Fruit fly (Drosophila melanogaster) whole organism, embryonic: ENCODE data around the gene CG42671.

ENCODE experiments used
- Atf6 ChIP-seq: fragments of 200-800 bp; sonication (Bioruptor generic); IDR thresholded peaks from 2 replicates; pipeline ENCODE4 v1.3.6; 2022; ENCODE audit warnings: missing biosample characterization, missing genetic modification characterization
- CG11560 ChIP-seq: fragments of 200-800 bp; sonication (Bioruptor generic); IDR thresholded peaks from 3 replicates; pipeline ENCODE4 v1.3.6; 2022; ENCODE audit warnings: missing biosample characterization, missing genetic modification characterization
- CG12236 ChIP-seq: fragments of 200-800 bp; sonication (Bioruptor generic); optimal IDR thresholded peaks from 2 replicates; lab custom pipeline; 2016; ENCODE audit warnings: missing biosample characterization, missing genetic modification characterization
- CG14050 ChIP-seq: fragments of 200-800 bp; sonication (Bioruptor generic); IDR thresholded peaks from 3 replicates; pipeline ENCODE4 v1.3.6; 2022; ENCODE audit warnings: missing biosample characterization, missing genetic modification characterization
- CG1603 ChIP-seq: fragments of 200-800 bp; sonication (Bioruptor generic); optimal IDR thresholded peaks from 2 replicates; lab custom pipeline; 2019; ENCODE audit warnings: missing biosample characterization, mild to moderate bottlenecking, missing genetic modification characterization, moderate library complexity
- CG18599 ChIP-seq: fragments of 200-800 bp; sonication (Bioruptor generic); optimal IDR thresholded peaks from 3 replicates; lab custom pipeline; 2017; ENCODE audit warnings: missing biosample characterization, missing genetic modification characterization, mild to moderate bottlenecking, moderate library complexity, missing genetic modification reagents
- CG2199 ChIP-seq: fragments of 200-800 bp; sonication (Bioruptor generic); IDR thresholded peaks from 3 replicates; pipeline ENCODE4 v1.3.6; 2022; ENCODE audit warnings: missing biosample characterization, missing genetic modification characterization
- CG2889 ChIP-seq: fragments of 200-800 bp; sonication (Bioruptor generic); IDR thresholded peaks from 3 replicates; pipeline ENCODE4 v1.3.6; 2022; ENCODE audit warnings: missing biosample characterization, missing genetic modification characterization
- CG31388 ChIP-seq: fragments of 200-800 bp; sonication (Bioruptor generic); optimal IDR thresholded peaks from 2 replicates; lab custom pipeline; 2016; ENCODE audit warnings: missing biosample characterization, missing genetic modification characterization
- CG34376 ChIP-seq: fragments of 200-800 bp; sonication (Bioruptor generic); optimal IDR thresholded peaks from 2 replicates; lab custom pipeline; 2018; ENCODE audit warnings: missing biosample characterization, mild to moderate bottlenecking, missing genetic modification characterization
- CG3847 ChIP-seq: fragments of 200-800 bp; sonication (Bioruptor generic); IDR thresholded peaks from 2 replicates; pipeline ENCODE4 v1.3.6; 2022; ENCODE audit warnings: missing biosample characterization, missing genetic modification characterization
- CG4707 ChIP-seq: fragments of 200-800 bp; sonication (Bioruptor generic); optimal IDR thresholded peaks from 2 replicates; lab custom pipeline; 2018; ENCODE audit warnings: missing biosample characterization, mild to moderate bottlenecking, missing genetic modification characterization, moderate library complexity
- CG6791 ChIP-seq: fragments of 200-800 bp; sonication (Bioruptor generic); IDR thresholded peaks from 3 replicates; pipeline ENCODE4 v1.3.6; 2022; ENCODE audit warnings: missing biosample characterization, missing genetic modification characterization; ENCODE audit not compliant: partially characterized antibody
- CG8765 ChIP-seq: fragments of 200-800 bp; sonication (Bioruptor generic); IDR thresholded peaks from 2 replicates; pipeline ENCODE4 v1.3.6; 2022; ENCODE audit warnings: missing biosample characterization, missing genetic modification characterization
- CG8924 ChIP-seq: fragments of 200-800 bp; optimal IDR thresholded peaks from 3 replicates; lab custom pipeline; 2019; ENCODE audit warnings: missing biosample characterization, mild to moderate bottlenecking, missing genetic modification characterization, moderate library complexity
- CG9437 ChIP-seq: fragments of 200-800 bp; sonication (Bioruptor generic); optimal IDR thresholded peaks from 2 replicates; lab custom pipeline; 2018; ENCODE audit warnings: missing biosample characterization, mild to moderate bottlenecking, missing genetic modification characterization
- CG9727 ChIP-seq: fragments of 200-800 bp; sonication (Bioruptor generic); optimal IDR thresholded peaks from 3 replicates; lab custom pipeline; 2017; ENCODE audit warnings: missing biosample characterization, mild to moderate bottlenecking, missing genetic modification characterization
- Dbx ChIP-seq: fragments of 200-800 bp; sonication (Bioruptor generic); IDR thresholded peaks from 3 replicates; pipeline ENCODE4 v1.3.6; 2022; ENCODE audit warnings: missing biosample characterization, missing genetic modification characterization
- Deaf1 ChIP-seq: fragments of 200-800 bp; optimal IDR thresholded peaks from 3 replicates; lab custom pipeline; 2019; ENCODE audit warnings: missing biosample characterization, mild to moderate bottlenecking, missing genetic modification characterization, moderate library complexity
- GATAe ChIP-seq: fragments of 200-800 bp; sonication (Bioruptor generic); conservative IDR thresholded peaks from 2 replicates; pipeline ENCODE4 v1.3.6; 2022; ENCODE audit warnings: missing biosample characterization, missing genetic modification characterization
- HLH54F ChIP-seq: fragments of 200-800 bp; sonication (Bioruptor generic); optimal IDR thresholded peaks from 3 replicates; lab custom pipeline; 2016; ENCODE audit warnings: missing biosample characterization, missing genetic modification characterization
- HmgZ ChIP-seq: fragments of 200-800 bp; sonication (Bioruptor generic); optimal IDR thresholded peaks from 2 replicates; lab custom pipeline; 2018; ENCODE audit warnings: missing biosample characterization, mild to moderate bottlenecking, missing genetic modification characterization
- Lim3 ChIP-seq: fragments of 200-800 bp; sonication (Bioruptor generic); IDR thresholded peaks from 2 replicates; pipeline ENCODE4 v1.3.6; 2022; ENCODE audit warnings: missing biosample characterization, missing genetic modification characterization
- NFAT ChIP-seq: fragments of 200-800 bp; sonication (Bioruptor generic); IDR thresholded peaks from 2 replicates; pipeline ENCODE4 v1.3.6; 2022; ENCODE audit warnings: missing biosample characterization, missing genetic modification characterization
- Nf-YC ChIP-seq: fragments of 200-800 bp; optimal IDR thresholded peaks from 3 replicates; lab custom pipeline; 2019; ENCODE audit warnings: missing biosample characterization, mild to moderate bottlenecking, missing genetic modification characterization, moderate library complexity
- Ssrp ChIP-seq: fragments of 200-800 bp; sonication (Bioruptor generic); optimal IDR thresholded peaks from 2 replicates; lab custom pipeline; 2018; ENCODE audit warnings: missing biosample characterization, mild to moderate bottlenecking, missing genetic modification characterization, moderate library complexity
- YL-1 ChIP-seq: fragments of 200-800 bp; sonication (Bioruptor generic); optimal IDR thresholded peaks from 3 replicates; lab custom pipeline; 2017; ENCODE audit warnings: missing biosample characterization, mild to moderate bottlenecking, missing genetic modification characterization
- abd-A ChIP-seq: fragments of 200-800 bp; sonication (Bioruptor generic); optimal IDR thresholded peaks from 3 replicates; lab custom pipeline; 2019; ENCODE audit warnings: missing biosample characterization, mild to moderate bottlenecking, missing genetic modification characterization, moderate library complexity
- ato ChIP-seq: fragments of 200-800 bp; sonication (Bioruptor generic); IDR thresholded peaks from 2 replicates; pipeline ENCODE4 v1.3.6; 2022; ENCODE audit warnings: missing biosample characterization, missing genetic modification characterization; ENCODE audit not compliant: partially characterized antibody
- cg ChIP-seq: fragments of 200-800 bp; sonication (Bioruptor generic); optimal IDR thresholded peaks from 3 replicates; lab custom pipeline; 2019; ENCODE audit warnings: missing biosample characterization, mild to moderate bottlenecking, missing genetic modification characterization, moderate library complexity
- croc ChIP-seq: fragments of 200-800 bp; sonication (Bioruptor generic); conservative IDR thresholded peaks from 3 replicates; pipeline ENCODE4 v1.3.6; 2022; ENCODE audit warnings: missing biosample characterization, missing genetic modification characterization
- dan ChIP-seq: fragments of 200-800 bp; sonication (Bioruptor generic); IDR thresholded peaks from 2 replicates; pipeline ENCODE4 v1.3.6; 2022; ENCODE audit warnings: missing biosample characterization, missing genetic modification characterization
- ems ChIP-seq: fragments of 200-800 bp; sonication (Bioruptor generic); optimal IDR thresholded peaks from 3 replicates; lab custom pipeline; 2016; ENCODE audit warnings: missing biosample characterization, missing genetic modification characterization
- fd96Cb ChIP-seq: fragments of 200-800 bp; sonication (Bioruptor generic); optimal IDR thresholded peaks from 2 replicates; lab custom pipeline; 2018; ENCODE audit warnings: missing biosample characterization, mild to moderate bottlenecking, missing genetic modification characterization, moderate library complexity
- fu2 ChIP-seq: fragments of 200-800 bp; sonication (Bioruptor generic); optimal IDR thresholded peaks from 2 replicates; lab custom pipeline; 2016; ENCODE audit warnings: missing biosample characterization, missing genetic modification characterization
- grn ChIP-seq: fragments of 200-800 bp; sonication (Bioruptor generic); optimal IDR thresholded peaks from 3 replicates; lab custom pipeline; 2017; ENCODE audit warnings: missing biosample characterization, missing genetic modification characterization
- gt ChIP-seq: fragments of 200-800 bp; sonication (Bioruptor generic); IDR thresholded peaks from 2 replicates; pipeline ENCODE4 v1.3.6; 2022; ENCODE audit warnings: missing biosample characterization, missing genetic modification characterization
- hb ChIP-seq: fragments of 200-800 bp; sonication (Bioruptor generic); IDR thresholded peaks from 3 replicates; pipeline ENCODE4 v1.3.6; 2022; ENCODE audit warnings: missing biosample characterization, missing genetic modification characterization; ENCODE audit not compliant: partially characterized antibody
- kay ChIP-seq: fragments of 200-800 bp; sonication (Bioruptor generic); optimal IDR thresholded peaks from 2 replicates; lab custom pipeline; 2016; ENCODE audit warnings: missing biosample characterization, missing genetic modification characterization
- mirr ChIP-seq: fragments of 200-800 bp; sonication (Bioruptor generic); optimal IDR thresholded peaks from 3 replicates; lab custom pipeline; 2018; ENCODE audit warnings: missing biosample characterization, mild to moderate bottlenecking, missing genetic modification characterization
- odd ChIP-seq: fragments of 200-800 bp; sonication (Bioruptor generic); optimal IDR thresholded peaks from 2 replicates; lab custom pipeline; 2017; ENCODE audit warnings: missing biosample characterization, mild to moderate bottlenecking, missing genetic modification characterization
- prd ChIP-seq, 3 experiments: fragments of >200 bp in 2 of 3; fragments of 200-800 bp in 1 of 3; sonication (Bioruptor generic) in 1 of 3; optimal IDR thresholded peaks in 2 of 3; IDR thresholded peaks in 1 of 3; 2 replicates in 2 of 3; 3 replicates in 1 of 3; pipeline versions ENCODE4 v1.3.6 to Lab custom; 2017 to 2022; ENCODE audit warnings: missing biosample characterization in 1 of 3, missing genetic modification characterization in 1 of 3
- sd ChIP-seq: fragments of 200-800 bp; sonication (Bioruptor generic); optimal IDR thresholded peaks from 3 replicates; lab custom pipeline; 2018; ENCODE audit warnings: missing biosample characterization, mild to moderate bottlenecking, missing genetic modification characterization, moderate library complexity
- slp2 ChIP-seq: fragments of 200-800 bp; sonication (Bioruptor generic); optimal IDR thresholded peaks from 2 replicates; lab custom pipeline; 2016; ENCODE audit warnings: missing biosample characterization, missing genetic modification characterization
- sna ChIP-seq: fragments of 200-800 bp; sonication (Bioruptor generic); IDR thresholded peaks from 2 replicates; pipeline ENCODE4 v1.3.6; 2022; ENCODE audit warnings: missing biosample characterization, missing genetic modification characterization; ENCODE audit not compliant: partially characterized antibody
- so ChIP-seq: fragments of 200-800 bp; sonication (Bioruptor generic); IDR thresholded peaks from 3 replicates; pipeline ENCODE4 v1.3.6; 2022; ENCODE audit warnings: missing biosample characterization, missing genetic modification characterization
- sob ChIP-seq: fragments of 200-800 bp; sonication (Bioruptor generic); IDR thresholded peaks from 2 replicates; pipeline ENCODE4 v1.3.6; 2022; ENCODE audit warnings: missing biosample characterization, missing genetic modification characterization
- tx ChIP-seq: fragments of 200-800 bp; sonication (Bioruptor generic); optimal IDR thresholded peaks from 2 replicates; lab custom pipeline; 2016; ENCODE audit warnings: missing biosample characterization, missing genetic modification characterization
- vnd ChIP-seq: fragments of 200-800 bp; sonication (Bioruptor generic); IDR thresholded peaks from 3 replicates; pipeline ENCODE4 v1.3.6; 2022; ENCODE audit warnings: missing biosample characterization, missing genetic modification characterization; ENCODE audit not compliant: partially characterized antibody
- vvl ChIP-seq: fragments of 200-800 bp; sonication (Bioruptor generic); IDR thresholded peaks from 2 replicates; pipeline ENCODE4 v1.3.6; 2022; ENCODE audit warnings: missing biosample characterization, missing genetic modification characterization
- yki ChIP-seq: fragments of >200 bp; optimal IDR thresholded peaks from 3 replicates; lab custom pipeline; 2018

CG42671 gene

dm6 chr3L:11239191-11239641 is 24.9 kb downstream of the CG42671 start:
- TF ChIP-seq ato (GFP tag; lab: Robert Waterston, UW) = no peak
- no peak for TF ChIP-seq fu2 (GFP tag; lab: Kevin White, UChicago)
- TF ChIP-seq HmgZ (tag; lab: Kevin White, UChicago) = peak; percentile 14
- no peak for TF ChIP-seq fd96Cb (tag; lab: Kevin White, UChicago)
- TF ChIP-seq dan (GFP tag; lab: Robert Waterston, UW) = no peak
- no peak for TF ChIP-seq tx (GFP tag; lab: Kevin White, UChicago)
- no peak for TF ChIP-seq abd-A (tag; lab: Kevin White, UChicago)
- TF ChIP-seq CG18599 (GFP tag; lab: Kevin White, UChicago) = peak; percentile 65
- TF ChIP-seq CG6791 (GFP tag; lab: Robert Waterston, UW) = no peak
- TF ChIP-seq CG9727 (GFP tag; lab: Kevin White, UChicago) = no peak
- peak; percentile 16 for TF ChIP-seq sd (tag; lab: Kevin White, UChicago)
- TF ChIP-seq Deaf1 (tag; lab: Kevin White, UChicago) = no peak
- TF ChIP-seq sna (GFP tag; lab: Robert Waterston, UW) = no peak
- TF ChIP-seq odd = no peak
- peak; percentile 73; the same call in 1 of the 3 replicates for TF ChIP-seq CG2199
- no peak for TF ChIP-seq CG11560 (tag; lab: Robert Waterston, UW)
- no peak for TF ChIP-seq CG12236 (GFP tag; lab: Kevin White, UChicago)
- peak; percentile 28; the same call in 1 of the 2 replicates for TF ChIP-seq sob (GFP tag; lab: Robert Waterston, UW)
- TF ChIP-seq CG9437 (GFP tag; lab: Kevin White, UChicago) = no peak
- peak; percentile 16 for TF ChIP-seq CG34376 (GFP tag; lab: Kevin White, UChicago)
- TF ChIP-seq Nf-YC (tag; lab: Kevin White, UChicago) = no peak
- no peak for TF ChIP-seq HLH54F
- no peak for TF ChIP-seq CG8765 (GFP tag; lab: Robert Waterston, UW)
- peak; percentile 33; the same call in 1 of the 2 replicates for TF ChIP-seq Lim3 (GFP tag; lab: Robert Waterston, UW)
- no peak for TF ChIP-seq yki (lab: Kevin White, UChicago)
- no peak for TF ChIP-seq CG1603
- TF ChIP-seq CG31388 (GFP tag; lab: Kevin White, UChicago) = no peak
- TF ChIP-seq Ssrp (tag; lab: Kevin White, UChicago) = no peak
- TF ChIP-seq hb (GFP tag; lab: Robert Waterston, UW) = no peak
- 0 out of 2 replicates have a peak, but pooled peaks have one; percentile 26 for TF ChIP-seq GATAe (GFP tag; lab: Robert Waterston, UW)
- TF ChIP-seq CG3847 (GFP tag; lab: Robert Waterston, UW) = no peak
- no peak for TF ChIP-seq gt (GFP tag; lab: Robert Waterston, UW)
- no peak for TF ChIP-seq YL-1 (GFP tag; lab: Kevin White, UChicago)
- no peak for TF ChIP-seq CG8924 (tag; lab: Kevin White, UChicago)
- TF ChIP-seq Dbx (GFP tag; lab: Robert Waterston, UW) = no peak
- TF ChIP-seq CG4707 (GFP tag; lab: Kevin White, UChicago) = no peak
- peak; percentile 31 for TF ChIP-seq cg
- no peak for TF ChIP-seq ems (GFP tag; lab: Kevin White, UChicago)
- TF ChIP-seq CG2889 (GFP tag; lab: Robert Waterston, UW) = no peak
- TF ChIP-seq slp2 (GFP tag; lab: Kevin White, UChicago) = no peak
- no peak for TF ChIP-seq so (GFP tag; lab: Robert Waterston, UW)
- no peak for TF ChIP-seq prd (optimal IDR thresholded peaks at IDR 0.05; lab: Kevin White, UChicago)
- TF ChIP-seq prd (GFP tag; IDR thresholded peaks at IDR 0.05; lab: Robert Waterston, UW) = no peak
- 0 out of 2 replicates have a peak, but pooled peaks have one; percentile 25 for TF ChIP-seq Atf6 (GFP tag; lab: Robert Waterston, UW)
- TF ChIP-seq vvl (GFP tag; lab: Robert Waterston, UW) = peak; percentile 56
- TF ChIP-seq CG14050 = no peak
- no peak for TF ChIP-seq croc
- TF ChIP-seq vnd = no peak
- no peak for TF ChIP-seq NFAT
- no peak for TF ChIP-seq kay (GFP tag; lab: Kevin White, UChicago)
- peak; percentile 77 for TF ChIP-seq grn (GFP tag; lab: Kevin White, UChicago)
- peak; percentile 80 for TF ChIP-seq mirr (GFP tag; lab: Kevin White, UChicago)
